Fruit fly (Drosophila melanogaster) whole organism, wandering third instar larva: ENCODE measurements around the gene dsf.

Source experiments
- dmrt93B ChIP-seq: fragments of 200-800 bp; sonication (Bioruptor generic); optimal IDR thresholded peaks from 2 replicates; lab custom pipeline; 2018; ENCODE audit warnings: missing biosample characterization, mild to moderate bottlenecking, missing genetic modification characterization
- usp ChIP-seq: fragments of >200 bp; optimal IDR thresholded peaks from 2 replicates; lab custom pipeline; 2017; ENCODE audit warnings: missing biosample characterization, missing genetic modification characterization

DNA sequence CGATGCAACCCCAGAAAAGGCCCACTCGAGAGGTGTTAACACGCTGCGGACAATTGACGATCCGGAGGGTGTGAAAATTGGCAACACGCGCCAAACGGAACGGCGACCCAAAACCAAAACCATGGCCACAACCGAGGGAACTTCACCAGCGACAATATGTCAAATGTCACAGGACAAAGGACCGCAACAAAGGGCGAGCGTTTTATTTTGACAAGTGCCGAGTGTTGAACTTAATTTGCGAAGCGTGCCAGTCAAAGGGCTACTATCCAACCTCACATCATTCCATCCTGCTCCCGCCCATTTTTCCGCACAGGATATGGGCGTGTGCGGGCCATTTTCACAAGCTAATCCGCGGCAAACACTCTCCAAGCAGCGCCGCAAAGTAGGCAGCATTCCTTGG, 1.6 kb downstream of the dsf start:
- TF ChIP-seq dmrt93B (GFP tag; lab: Kevin White, UChicago): no peak
- no peak for TF ChIP-seq usp (GFP tag; lab: Kevin White, UChicago)
